Worm (Caenorhabditis elegans) whole organism, L4 larva: ENCODE results near the gene T04C12.33.
A peak's percentile ranks its signal among the peaks of the same experiment; 100 is the strongest.

Source experiments
- ama-1 ChIP-seq: fragments of 150-350 bp; optimal IDR thresholded peaks from 2 replicates; lab custom pipeline; 2014; ENCODE audit warnings: inconsistent platforms, mixed read lengths
- daf-8 ChIP-seq: fragments of 200-800 bp; sonication (Bioruptor generic); IDR thresholded peaks from 2 replicates; pipeline ENCODE4 v1.3.6; 2022; ENCODE audit warnings: missing genetic modification characterization, missing compliant biosample characterization
- egl-27 ChIP-seq: sonication (generic microtip); optimal IDR thresholded peaks from 3 replicates; lab custom pipeline; 2017; ENCODE audit warnings: missing biosample characterization, missing genetic modification reagents, missing genetic modification characterization
- hmg-1.1 ChIP-seq: fragments of 200-800 bp; sonication (Bioruptor generic); IDR thresholded peaks from 2 replicates; pipeline ENCODE4 v1.3.6; 2022; ENCODE audit warnings: missing genetic modification reagents, missing genetic modification characterization, missing compliant biosample characterization
- mdl-1 ChIP-seq, 2 experiments: fragments of 150-350 bp in 1 of 2; sonication (generic microtip) in 1 of 2; optimal IDR thresholded peaks; 2 replicates each; lab custom pipeline; 2014 to 2017; ENCODE audit warnings: missing biosample characterization in 2 of 2, missing genetic modification characterization in 2 of 2
- nhr-76 ChIP-seq: fragments of 150-350 bp; optimal IDR thresholded peaks from 2 replicates; lab custom pipeline; 2014; ENCODE audit warnings: missing biosample characterization, missing genetic modification characterization
- skn-1 ChIP-seq: fragments of 150-350 bp; optimal IDR thresholded peaks from 2 replicates; lab custom pipeline; 2014; ENCODE audit warnings: missing biosample characterization, missing genetic modification characterization

ce11 chrV:11082475-11082874, 30.5 kb downstream of the T04C12.33 start:
- TF ChIP-seq nhr-76 (tag; lab: Kevin White, UChicago) (no peak), mdl-1 (tag; optimal IDR thresholded peaks at IDR 0.05; lab: Kevin White, UChicago) (no peak), skn-1 (tag; lab: Kevin White, UChicago) (no peak), egl-27 (tag; lab: Kevin White, UChicago) (no peak), daf-8 (GFP tag; lab: Robert Waterston, UW) (no peak), hmg-1.1 (no peak), ama-1 (lab: Kevin White, UChicago) (peak; percentile 30)
